Worm (Caenorhabditis elegans) whole organism, L3 larva: ENCODE data around the gene F58A3.4.

Experiments
- aly-2 ChIP-seq: fragments of 150-350 bp; optimal IDR thresholded peaks from 2 replicates; lab custom pipeline; 2014; ENCODE audit warnings: missing biosample characterization, missing genetic modification characterization
- ama-1 ChIP-seq: fragments of 150-350 bp; optimal IDR thresholded peaks from 2 replicates; lab custom pipeline; 2018
- ceh-82 ChIP-seq: fragments of 150-350 bp; optimal IDR thresholded peaks from 2 replicates; lab custom pipeline; 2014; ENCODE audit warnings: missing biosample characterization, missing genetic modification characterization
- egl-27 ChIP-seq: sonication (generic microtip); optimal IDR thresholded peaks from 4 replicates; lab custom pipeline; 2017; ENCODE audit warnings: missing biosample characterization, missing genetic modification reagents, missing genetic modification characterization
- elt-1 ChIP-seq: fragments of 150-350 bp; optimal IDR thresholded peaks from 2 replicates; lab custom pipeline; 2014; ENCODE audit warnings: missing biosample characterization, missing genetic modification characterization
- elt-2 ChIP-seq: sonication (generic microtip); optimal IDR thresholded peaks from 2 replicates; lab custom pipeline; 2016; ENCODE audit warnings: missing genetic modification reagents, mild to moderate bottlenecking, missing genetic modification characterization, missing compliant biosample characterization
- lin-15B ChIP-seq: fragments of 150-350 bp; optimal IDR thresholded peaks from 2 replicates; lab custom pipeline; 2014; ENCODE audit warnings: missing biosample characterization, missing genetic modification characterization
- mdl-1 ChIP-seq: fragments of 150-350 bp; optimal IDR thresholded peaks from 2 replicates; lab custom pipeline; 2014; ENCODE audit warnings: missing biosample characterization, missing genetic modification characterization
- nhr-23 ChIP-seq: fragments of 150-350 bp; optimal IDR thresholded peaks from 2 replicates; lab custom pipeline; 2014; ENCODE audit warnings: missing biosample characterization, missing genetic modification reagents, missing genetic modification characterization
- skn-1 ChIP-seq: fragments of 150-350 bp; optimal IDR thresholded peaks from 2 replicates; lab custom pipeline; 2014; ENCODE audit warnings: missing biosample characterization, missing genetic modification characterization
- tbx-2 ChIP-seq: sonication (generic microtip); optimal IDR thresholded peaks from 2 replicates; lab custom pipeline; 2016; ENCODE audit warnings: mild to moderate bottlenecking, missing genetic modification characterization, missing compliant biosample characterization
- unc-62 ChIP-seq: fragments of 150-350 bp; sonication (generic microtip); optimal IDR thresholded peaks from 4 replicates; lab custom pipeline; 2014; ENCODE audit warnings: missing biosample characterization, missing genetic modification reagents, missing genetic modification characterization
- ztf-11 ChIP-seq: fragments of 150-350 bp; optimal IDR thresholded peaks from 2 replicates; lab custom pipeline; 2014; ENCODE audit warnings: missing biosample characterization, missing genetic modification characterization

DNA sequence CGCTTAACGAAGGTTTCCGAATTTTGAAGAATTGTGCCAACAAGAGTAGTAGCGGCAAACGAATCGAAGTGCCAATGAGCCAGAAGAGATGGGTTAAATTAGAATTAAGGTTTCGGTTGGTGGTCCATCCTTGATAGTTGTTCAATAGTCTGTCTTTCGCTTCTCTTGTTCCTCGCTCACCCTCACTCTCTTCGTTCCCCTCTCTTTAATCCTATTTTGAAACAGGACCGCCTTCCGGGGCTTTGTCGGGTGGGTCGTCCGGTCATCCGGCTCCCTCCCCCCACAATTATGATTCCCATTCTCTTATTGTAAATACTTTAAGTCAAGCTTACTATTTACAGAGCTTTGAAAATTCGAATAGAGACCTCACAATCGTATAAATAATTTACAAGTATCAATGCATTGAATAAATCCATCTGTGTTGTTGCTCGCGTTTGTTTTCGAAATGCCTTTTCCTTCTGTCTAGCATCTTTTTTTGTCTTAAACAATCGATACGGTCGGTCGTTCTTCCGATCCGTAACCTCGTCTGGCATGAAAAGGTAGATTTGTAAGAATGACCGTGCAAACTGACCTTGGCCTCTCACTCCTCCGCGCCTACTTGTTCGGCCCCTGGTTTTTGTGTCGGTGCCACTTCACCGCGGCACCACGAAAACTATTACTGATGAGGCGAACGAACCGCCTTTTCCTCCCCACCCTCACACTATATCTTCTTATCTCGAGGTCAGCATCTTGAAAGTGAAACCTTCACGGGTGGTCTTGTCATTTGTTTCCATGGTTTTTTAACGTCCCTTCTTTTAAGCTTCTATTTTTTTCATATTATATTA lies 22.9 kb upstream of the F58A3.4 start:
- TF ChIP-seq nhr-23 (peak; percentile 38), elt-1 (peak; percentile 30), unc-62 (GFP tag; lab: Kevin White, UChicago) (no peak), egl-27 (tag; lab: Kevin White, UChicago) (no peak), tbx-2 (tag; lab: Kevin White, UChicago) (no peak), ztf-11 (tag; lab: Kevin White, UChicago) (no peak), lin-15B (tag; lab: Kevin White, UChicago) (no peak), ceh-82 (tag; lab: Kevin White, UChicago) (no peak), skn-1 (no peak), aly-2 (tag; lab: Kevin White, UChicago) (no peak), elt-2 (no peak), mdl-1 (tag; lab: Kevin White, UChicago) (no peak), ama-1 (lab: Kevin White, UChicago) (no peak)
